Worm (Caenorhabditis elegans): Measurements from ENCODE around the gene C27F2.9.

C27F2.9 gene

ce11 chrIII:4998111-4998859 lies 35.4 kb upstream of the C27F2.9 start, which contains the start of gene tmem-131:
TSS of gene tmem-131 (minus strand) at chrIII:4998161.
- peak; percentile 32 for TF ChIP-seq nhr-21 (tag; optimal IDR thresholded peaks at IDR 0.05)
- no peak for TF ChIP-seq elt-3 (tag; optimal IDR thresholded peaks at IDR 0.05)
- no peak for TF ChIP-seq unc-39 (tag; optimal IDR thresholded peaks at IDR 0.05)
- no peak for TF ChIP-seq aly-2 (tag; optimal IDR thresholded peaks at IDR 0.05)
- peak; percentile 45 for TF ChIP-seq crh-2 (tag; optimal IDR thresholded peaks at IDR 0.05)
- no peak for TF ChIP-seq nhr-23 (tag; optimal IDR thresholded peaks at IDR 0.05)
- TF ChIP-seq blmp-1 (tag; optimal IDR thresholded peaks at IDR 0.05; ENCODE audit: insufficient read depth), result peak; percentile 20
- TF ChIP-seq fos-1 (tag; optimal IDR thresholded peaks at IDR 0.05), result peak; percentile 34
- peak; percentile 43 for TF ChIP-seq sma-3 (GFP tag; optimal IDR thresholded peaks at IDR 0.05)
- no peak for TF ChIP-seq alr-1 (tag; optimal IDR thresholded peaks at IDR 0.05)
- TF ChIP-seq ceh-82 (tag; optimal IDR thresholded peaks at IDR 0.05), result no peak
- TF ChIP-seq nhr-77 (tag; optimal IDR thresholded peaks at IDR 0.05), result no peak
- TF ChIP-seq unc-55 (GFP tag; optimal IDR thresholded peaks at IDR 0.05), result no peak
- peak; percentile 66 for TF ChIP-seq nhr-25 (tag; optimal IDR thresholded peaks at IDR 0.05)
- TF ChIP-seq nhr-129 (tag; optimal IDR thresholded peaks at IDR 0.05), result peak; percentile 27
- TF ChIP-seq gmeb-1 (tag; optimal IDR thresholded peaks at IDR 0.05), result no peak
- TF ChIP-seq dmd-4 (tag; optimal IDR thresholded peaks at IDR 0.05), result no peak

ce11 chrIII:4987666-4988065 lies 24.8 kb upstream of the C27F2.9 start:
- no peak for TF ChIP-seq lin-11 (tag; optimal IDR thresholded peaks at IDR 0.05)
- no peak for TF ChIP-seq elt-1 (tag; optimal IDR thresholded peaks at IDR 0.05)
- TF ChIP-seq sem-4 (tag; optimal IDR thresholded peaks at IDR 0.05), result no peak
- TF ChIP-seq lin-39 (tag; optimal IDR thresholded peaks at IDR 0.05), result no peak
- no peak for TF ChIP-seq ceh-82 (tag; optimal IDR thresholded peaks at IDR 0.05)
- no peak for TF ChIP-seq egl-27 (tag; optimal IDR thresholded peaks at IDR 0.05)
- TF ChIP-seq ztf-1 (GFP tag; conservative IDR thresholded peaks at IDR 0.05), result no peak
- no peak for TF ChIP-seq sma-3 (GFP tag; optimal IDR thresholded peaks at IDR 0.05)
- TF ChIP-seq unc-39 (tag; optimal IDR thresholded peaks at IDR 0.05), result no peak
- TF ChIP-seq nhr-23 (tag; optimal IDR thresholded peaks at IDR 0.05), result no peak
- no peak for TF ChIP-seq nhr-12 (tag; optimal IDR thresholded peaks at IDR 0.05)
- TF ChIP-seq Y55F3AM.14 (GFP tag; optimal IDR thresholded peaks at IDR 0.05), result no peak
- no peak for TF ChIP-seq aly-2 (tag; optimal IDR thresholded peaks at IDR 0.05)
- TF ChIP-seq ZK546.5 (tag; optimal IDR thresholded peaks at IDR 0.05), result no peak

ce11 chrIII:4986790-4987259 lies 24.0 kb upstream of the C27F2.9 start, which contains the start of the genes C27F2.10 and wdr-60:
TSS of gene C27F2.10 (minus strand) at chrIII:4986898.
TSS of gene wdr-60 (plus strand) at chrIII:4987209.
- TF ChIP-seq nhr-21 (tag; optimal IDR thresholded peaks at IDR 0.05), result no peak
- peak in 1 of 2 experiments; percentile 55 for TF ChIP-seq lsy-2 (tag; optimal IDR thresholded peaks at IDR 0.05)
- TF ChIP-seq gmeb-1 (tag; optimal IDR thresholded peaks at IDR 0.05), result peak; percentile 80
- peak; percentile 12 for TF ChIP-seq sma-9 (GFP tag; optimal IDR thresholded peaks at IDR 0.05)
- no peak for TF ChIP-seq sma-9 (tag; optimal IDR thresholded peaks at IDR 0.05)
- TF ChIP-seq nhr-23 (tag; optimal IDR thresholded peaks at IDR 0.05), result no peak
- TF ChIP-seq Y55F3AM.14 (GFP tag; optimal IDR thresholded peaks at IDR 0.05), result no peak

DNA sequence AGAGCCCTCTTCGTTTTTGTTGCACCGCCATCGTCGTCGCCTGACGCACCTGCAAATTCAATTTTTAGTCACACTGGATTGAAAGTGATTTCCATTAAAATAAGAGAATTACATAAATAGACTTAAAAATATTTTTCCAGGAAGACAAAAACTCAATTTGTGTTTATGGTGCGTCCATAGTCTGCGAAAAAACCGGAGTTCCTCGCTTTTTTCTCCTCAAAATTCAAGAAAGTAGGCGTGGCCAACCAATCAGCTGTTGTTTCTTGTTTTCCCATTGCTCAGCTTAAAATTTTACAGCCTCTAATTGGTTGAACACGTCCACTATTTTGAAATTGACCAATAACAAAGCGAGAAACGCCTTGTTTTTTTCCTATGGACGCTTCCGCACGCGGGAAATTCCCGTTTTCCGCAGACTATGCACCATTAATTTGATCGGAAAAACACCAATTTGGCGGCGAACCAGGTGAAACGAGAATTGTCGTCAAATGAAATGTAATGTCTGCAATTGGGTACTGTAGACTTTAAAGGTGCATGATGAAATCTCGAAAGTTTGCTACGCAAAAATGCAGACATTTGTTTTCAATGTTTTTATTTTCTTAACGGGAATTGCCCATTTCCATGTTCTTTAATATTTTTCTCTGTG lies 21.7 kb upstream of the C27F2.9 start, which contains the start of gene C27F2.7:
Gene C27F2.7, minus strand, starts transcription at position 51 of the 643 bp plus-strand sequence.
- TF ChIP-seq nhr-12 (tag; optimal IDR thresholded peaks at IDR 0.05) (no peak), lin-11 (tag; optimal IDR thresholded peaks at IDR 0.05) (no peak), mbf-1 (tag; optimal IDR thresholded peaks at IDR 0.05) (no peak)

DNA sequence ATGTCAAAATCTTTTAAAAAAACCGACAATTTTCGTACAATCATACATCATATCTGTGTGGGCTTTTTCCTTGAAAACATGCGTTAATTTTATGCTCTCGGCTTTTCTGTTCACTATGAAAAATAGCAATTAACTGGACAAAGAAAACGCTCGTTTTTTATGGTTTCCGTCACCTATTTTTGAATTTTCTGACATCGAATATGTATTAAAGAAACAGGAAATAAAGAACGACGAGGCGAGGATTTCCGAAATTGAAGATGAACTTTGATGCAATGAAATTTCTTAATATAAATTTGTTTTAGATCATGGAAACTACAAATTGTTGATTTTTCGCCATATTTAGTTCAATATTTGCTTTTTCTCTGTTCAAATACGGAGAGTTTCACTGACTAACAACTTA lies 21.1 kb upstream of the C27F2.9 start:
- TF ChIP-seq nhr-6 (tag; optimal IDR thresholded peaks at IDR 0.05) (no peak), C34F6.9 (tag; optimal IDR thresholded peaks at IDR 0.05) (no peak), sma-3 (GFP tag; optimal IDR thresholded peaks at IDR 0.05) (no peak)
